Worm (Caenorhabditis elegans): ENCODE results near the gene W06G6.15.

Gene W06G6.15

ce11 chrV:16672198-16672597 lies 17.9 kb downstream of the W06G6.15 start, which contains the start of gene F14F8.8:
F14F8.8 (minus strand) TSS chrV:16672298.
- TF ChIP-seq nhr-237 (tag; optimal IDR thresholded peaks at IDR 0.05) (no peak), nfya-1 (tag; optimal IDR thresholded peaks at IDR 0.05; ENCODE audit: insufficient read depth) (no peak), nhr-76 (tag; optimal IDR thresholded peaks at IDR 0.05) (no peak)

ce11 chrV:16674399-16674798 lies 20.1 kb downstream of the W06G6.15 start:
- TF ChIP-seq nhr-77 (tag; optimal IDR thresholded peaks at IDR 0.05) (no peak), nhr-12 (tag; optimal IDR thresholded peaks at IDR 0.05) (no peak), eor-1 (tag; optimal IDR thresholded peaks at IDR 0.05) (no peak), unc-39 (tag; optimal IDR thresholded peaks at IDR 0.05) (no peak), elt-2 (tag; optimal IDR thresholded peaks at IDR 0.05) (no peak), fkh-2 (tag; optimal IDR thresholded peaks at IDR 0.05) (no peak), tbx-2 (tag; optimal IDR thresholded peaks at IDR 0.05) (no peak), sea-2 (GFP tag; optimal IDR thresholded peaks at IDR 0.05) (no peak), fkh-10 (GFP tag; optimal IDR thresholded peaks at IDR 0.05) (no peak), nfya-1 (tag; optimal IDR thresholded peaks at IDR 0.05; ENCODE audit: insufficient read depth) (no peak), nhr-43 (tag; optimal IDR thresholded peaks at IDR 0.05; ENCODE audit: poor library complexity, severe bottlenecking) (no peak), elt-1 (tag; optimal IDR thresholded peaks at IDR 0.05) (no peak), ama-1 (optimal IDR thresholded peaks at IDR 0.05) (no peak), snpc-4 (tag; optimal IDR thresholded peaks at IDR 0.05) (no peak), pha-4 (tag; optimal IDR thresholded peaks at IDR 0.05) (no peak), egl-5 (tag; optimal IDR thresholded peaks at IDR 0.05) (no peak), lsy-12 (tag; optimal IDR thresholded peaks at IDR 0.05) (no peak), mml-1 (tag; optimal IDR thresholded peaks at IDR 0.05) (no peak)

- TF ChIP-seq nhr-23 (tag; optimal IDR thresholded peaks at IDR 0.05): no peak
- no peak for TF ChIP-seq lin-15B (tag; optimal IDR thresholded peaks at IDR 0.05)
- TF ChIP-seq jun-1 (tag; optimal IDR thresholded peaks at IDR 0.05): no peak
Observed at ce11 chrV:16675553-16675952, 21.2 kb downstream of the W06G6.15 start, which contains the start of gene srz-1. srz-1 (plus strand) TSS chrV:16675853.

- TF ChIP-seq ZK546.5 (tag; optimal IDR thresholded peaks at IDR 0.05) (no peak), nhr-23 (tag; optimal IDR thresholded peaks at IDR 0.05) (no peak), elt-3 (tag; optimal IDR thresholded peaks at IDR 0.05) (no peak)
Observed at ce11 chrV:16679237-16679636, 24.9 kb downstream of the W06G6.15 start, which contains the start of gene srz-103. srz-103 (minus strand) TSS chrV:16679337.

- TF ChIP-seq nhr-77 (tag; optimal IDR thresholded peaks at IDR 0.05): no peak
- no peak for TF ChIP-seq nfya-1 (tag; optimal IDR thresholded peaks at IDR 0.05; ENCODE audit: insufficient read depth)
- TF ChIP-seq lin-15B (tag; optimal IDR thresholded peaks at IDR 0.05): no peak
- TF ChIP-seq nhr-237 (tag; optimal IDR thresholded peaks at IDR 0.05): no peak
- TF ChIP-seq nhr-67 (tag; optimal IDR thresholded peaks at IDR 0.05): no peak
- no peak for TF ChIP-seq elt-2 (tag; optimal IDR thresholded peaks at IDR 0.05)
- TF ChIP-seq fkh-2 (tag; optimal IDR thresholded peaks at IDR 0.05): no peak
- no peak for TF ChIP-seq lin-39 (tag; optimal IDR thresholded peaks at IDR 0.05)
- TF ChIP-seq nhr-23 (tag; optimal IDR thresholded peaks at IDR 0.05): no peak
- TF ChIP-seq jun-1 (tag; optimal IDR thresholded peaks at IDR 0.05): no peak
Observed at ce11 chrV:16679981-16680380, 25.6 kb downstream of the W06G6.15 start, which contains the start of gene srw-44. srw-44 (plus strand) TSS chrV:16680281.

- TF ChIP-seq nhr-23 (tag; optimal IDR thresholded peaks at IDR 0.05) (no peak), elt-3 (tag; optimal IDR thresholded peaks at IDR 0.05) (no peak), lsy-12 (tag; optimal IDR thresholded peaks at IDR 0.05) (no peak), mml-1 (tag; optimal IDR thresholded peaks at IDR 0.05) (no peak), nhr-12 (tag; optimal IDR thresholded peaks at IDR 0.05) (no peak), sea-2 (GFP tag; optimal IDR thresholded peaks at IDR 0.05) (no peak), ama-1 (optimal IDR thresholded peaks at IDR 0.05) (no peak), nhr-76 (tag; optimal IDR thresholded peaks at IDR 0.05) (no peak), R02D3.7 (tag; optimal IDR thresholded peaks at IDR 0.05) (no peak), skn-1 (tag; optimal IDR thresholded peaks at IDR 0.05) (no peak), tbx-2 (tag; optimal IDR thresholded peaks at IDR 0.05) (no peak), fos-1 (tag; optimal IDR thresholded peaks at IDR 0.05) (no peak), unc-39 (tag; optimal IDR thresholded peaks at IDR 0.05) (no peak), elt-1 (tag; optimal IDR thresholded peaks at IDR 0.05) (no peak)
Observed at ce11 chrV:16682886-16683285, 28.5 kb downstream of the W06G6.15 start, which contains the start of gene srw-36. srw-36 (plus strand) TSS chrV:16683186.

All from whole organism, L3 larva.